Worm (Caenorhabditis elegans) whole organism, dauer: ENCODE results near the gene nhr-140.

ENCODE experiments used
- unc-62 ChIP-seq: sonication (generic microtip); optimal IDR thresholded peaks from 2 replicates; lab custom pipeline; 2017; ENCODE audit warnings: missing biosample characterization, missing genetic modification reagents, missing genetic modification characterization

The nhr-140 gene

ce11 chrV:6989626-6990138, at the start of gene nhr-140:
Gene nhr-140 (minus strand): TSS chrV:6989676.
- no peak for TF ChIP-seq unc-62

ce11 chrV:7036475-7036874, 47.0 kb upstream of the nhr-140 start, which contains the start of gene twk-11:
Gene twk-11 (minus strand): TSS chrV:7036575.
- no peak for TF ChIP-seq unc-62

DNA sequence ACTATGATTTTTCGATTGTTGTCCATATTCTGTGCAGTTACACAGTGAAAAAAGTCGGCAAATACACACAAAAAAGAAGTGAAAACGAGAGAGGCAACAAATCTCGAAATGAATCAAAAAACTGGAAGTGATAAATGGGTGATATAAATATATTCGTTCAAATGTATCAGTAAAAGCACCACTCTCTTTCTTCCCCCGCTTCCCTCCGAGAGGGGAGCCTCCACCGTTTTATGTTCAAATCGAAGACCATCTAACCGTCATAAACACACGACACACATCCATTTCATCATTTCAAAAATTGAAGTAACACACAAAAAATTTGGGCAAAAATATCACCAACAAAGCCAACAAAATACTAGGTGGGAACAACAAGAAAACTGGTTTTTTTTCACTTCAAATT, 37.6 kb upstream of the nhr-140 start, which contains the start of gene F20A1.6:
Gene F20A1.6, minus strand, starts transcription at position 101 of the 400 bp plus-strand sequence.
- no peak for TF ChIP-seq unc-62

- TF ChIP-seq unc-62, result no peak
Measured at ce11 chrV:7022981-7023380, 33.5 kb upstream of the nhr-140 start.

ce11 chrV:7021772-7022171, 32.3 kb upstream of the nhr-140 start, which contains the start of gene F20A1.4:
Gene F20A1.4 (minus strand): TSS chrV:7021872.
- no peak for TF ChIP-seq unc-62

DNA sequence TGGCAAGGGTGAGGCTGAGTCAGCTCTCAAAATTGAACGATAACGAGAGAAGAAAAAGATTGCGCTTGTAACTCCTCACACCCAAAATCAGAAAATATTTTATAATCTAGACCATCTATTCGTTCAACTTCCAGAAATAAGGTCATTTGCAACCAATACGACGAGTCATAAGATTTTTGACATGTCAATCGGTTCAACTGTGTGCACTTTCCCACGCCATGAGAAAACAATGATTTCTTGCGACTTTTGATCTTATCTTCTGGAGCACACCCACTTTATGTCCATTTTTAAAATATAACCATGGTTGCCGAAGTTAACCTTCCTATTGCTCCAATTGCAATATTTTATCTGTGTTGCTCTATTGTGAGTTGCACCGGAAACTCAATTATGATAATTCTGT, 27.6 kb upstream of the nhr-140 start, which contains the start of gene srsx-32:
Gene srsx-32, plus strand, starts transcription at position 301 of the 400 bp plus-strand sequence.
- TF ChIP-seq unc-62, result no peak

- no peak for TF ChIP-seq unc-62
Measured at ce11 chrV:7015872-7016271, 26.4 kb upstream of the nhr-140 start, which contains the start of gene C33G8.13. Gene C33G8.13 (minus strand): TSS chrV:7015972.

DNA sequence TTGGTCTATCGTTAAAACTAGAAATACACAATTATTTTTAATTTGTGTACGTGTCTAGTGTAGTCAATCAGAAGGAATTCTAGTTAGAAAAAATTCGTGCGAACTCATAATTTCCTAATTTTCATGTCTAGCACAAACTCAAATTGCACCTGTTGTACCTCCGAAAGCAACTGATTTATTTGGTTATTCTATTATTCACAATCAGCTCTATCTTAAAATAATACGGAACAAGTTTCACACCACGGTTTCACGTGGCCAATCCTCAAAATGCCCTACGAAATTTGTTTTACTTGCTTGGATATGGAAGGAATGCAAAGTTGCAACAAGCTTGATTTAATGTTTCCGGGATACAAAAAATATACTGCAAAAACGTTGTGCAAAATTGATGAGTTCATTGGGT, 23.1 kb upstream of the nhr-140 start, which contains the start of gene srw-127:
Gene srw-127, plus strand, starts transcription at position 301 of the 400 bp plus-strand sequence.
- TF ChIP-seq unc-62, result no peak

DNA sequence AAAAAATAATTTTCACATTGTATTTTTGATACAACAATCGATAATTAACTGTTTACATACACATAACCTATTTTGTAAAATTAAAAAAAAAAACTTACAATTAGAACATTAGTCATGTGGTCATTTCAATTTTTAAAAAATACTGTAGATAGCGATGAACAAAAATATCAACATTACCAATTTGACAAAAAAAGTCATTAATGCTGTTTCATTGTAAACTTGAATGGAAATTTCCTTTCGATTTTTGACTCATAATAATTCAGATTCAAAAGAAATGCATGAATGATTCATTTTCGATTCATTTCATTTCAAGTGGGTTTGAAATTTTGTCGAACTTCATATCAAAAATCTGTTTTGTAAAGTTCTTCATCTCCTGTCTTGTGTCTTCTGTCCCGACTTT, 20.0 kb upstream of the nhr-140 start, which contains the start of gene C33G8.2:
Gene C33G8.2, plus strand, starts transcription at position 301 of the 400 bp plus-strand sequence.
- TF ChIP-seq unc-62, result no peak

ce11 chrV:7007307-7007706, 17.8 kb upstream of the nhr-140 start, which contains the start of gene drd-10:
Gene drd-10 (plus strand): TSS chrV:7007607.
- no peak for TF ChIP-seq unc-62

- TF ChIP-seq unc-62, result no peak
Measured at ce11 chrV:7005964-7006363, 16.5 kb upstream of the nhr-140 start, which contains the start of gene spig-10. Gene spig-10 (plus strand): TSS chrV:7006264.

DNA sequence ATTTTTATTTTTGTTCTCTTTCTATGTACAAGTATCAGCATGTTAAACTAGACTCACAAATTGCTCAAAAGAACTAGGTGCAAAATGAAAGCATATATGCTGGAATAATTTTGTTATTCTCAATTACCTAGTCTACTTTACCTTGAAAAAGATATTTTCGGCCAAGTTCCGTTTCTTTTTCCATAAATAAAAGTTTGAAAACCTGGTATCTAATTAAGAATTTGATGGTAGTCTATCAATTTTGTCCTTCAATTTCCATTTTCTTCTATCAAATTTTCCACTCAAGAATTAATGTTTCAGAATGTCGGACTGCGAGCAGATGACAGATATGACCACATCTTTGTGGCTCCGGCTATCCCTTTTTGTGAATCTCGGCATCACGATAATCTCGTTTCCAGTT, 14.4 kb upstream of the nhr-140 start, which contains the start of gene srab-4:
Gene srab-4, plus strand, starts transcription at position 301 of the 400 bp plus-strand sequence.
- no peak for TF ChIP-seq unc-62

ce11 chrV:7000734-7001133, 11.3 kb upstream of the nhr-140 start:
- no peak for TF ChIP-seq unc-62

- no peak for TF ChIP-seq unc-62
Measured at ce11 chrV:6998303-6998884, 8.9 kb upstream of the nhr-140 start, which contains the start of gene nhr-42. Gene nhr-42 (plus strand): TSS chrV:6998819.

DNA sequence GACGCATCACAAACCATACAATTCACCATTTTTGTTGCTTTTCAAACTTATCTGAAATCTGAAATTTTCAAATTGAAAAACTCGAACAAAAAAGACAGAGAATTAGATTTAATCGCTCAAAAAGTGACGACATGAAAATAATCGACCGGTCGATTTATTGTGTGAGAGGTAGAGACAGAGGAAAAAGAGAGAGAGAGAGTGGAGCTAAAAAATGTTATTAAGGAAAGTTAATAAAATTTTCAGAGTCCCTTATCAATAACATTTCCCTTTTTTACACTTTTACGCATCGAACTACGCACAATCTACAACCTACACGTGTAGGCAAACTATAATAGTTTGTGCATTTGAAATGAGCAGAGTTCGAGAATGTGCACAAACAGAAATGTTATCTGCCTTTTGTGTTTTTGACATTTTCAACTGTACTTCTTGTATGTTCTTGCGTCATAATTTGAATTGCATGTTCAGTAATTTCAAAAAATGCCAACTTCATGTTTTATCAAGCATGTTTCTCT, 7.6 kb upstream of the nhr-140 start, which contains the start of gene nhr-107:
Gene nhr-107, minus strand, starts transcription at position 51 of the 512 bp plus-strand sequence.
- no peak for TF ChIP-seq unc-62

DNA sequence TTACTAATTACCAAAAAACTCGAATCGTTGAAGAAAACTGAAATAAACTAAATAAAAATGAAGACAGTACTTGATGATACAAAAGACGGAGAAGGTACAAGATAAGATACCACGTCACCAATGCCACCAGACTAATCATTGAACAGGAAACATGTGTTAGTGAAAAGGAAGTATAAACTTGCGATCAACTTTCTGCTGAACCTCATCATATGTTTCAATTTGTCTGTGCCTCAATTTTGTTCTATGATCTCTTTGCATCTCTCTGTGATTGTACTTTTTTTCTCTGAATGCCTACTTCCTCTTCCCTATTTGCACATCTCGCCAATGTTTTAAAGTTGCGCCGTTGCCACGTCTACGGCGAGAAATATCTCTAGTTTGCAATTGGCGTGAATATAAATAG, 4.5 kb upstream of the nhr-140 start:
- no peak for TF ChIP-seq unc-62

ce11 chrV:6991771-6992170, 2.3 kb upstream of the nhr-140 start, which contains the start of gene nhr-162:
Gene nhr-162 (minus strand): TSS chrV:6991871.
- TF ChIP-seq unc-62, result no peak
